Worm (Caenorhabditis elegans) whole organism, L4 larva: Measurements from ENCODE around the gene F10C2.7.
A peak's percentile ranks its signal among the peaks of the same experiment; 100 is the strongest.

Experiments used
- F37D6.2 ChIP-seq: sonication (generic microtip); optimal IDR thresholded peaks from 2 replicates; lab custom pipeline; 2016; ENCODE audit warnings: mild to moderate bottlenecking, missing genetic modification characterization, missing compliant biosample characterization
- R02D3.7 ChIP-seq: fragments of 150-350 bp; sonication (generic microtip); optimal IDR thresholded peaks from 3 replicates; lab custom pipeline; 2014; ENCODE audit warnings: missing biosample characterization, missing genetic modification characterization
- T20F7.1 ChIP-seq: fragments of 200-800 bp; sonication (Bioruptor generic); optimal IDR thresholded peaks from 2 replicates; lab custom pipeline; 2018; ENCODE audit warnings: mild to moderate bottlenecking, missing genetic modification characterization, missing compliant biosample characterization
- T26A8.4 ChIP-seq: fragments of 200-800 bp; sonication (Bioruptor generic); IDR thresholded peaks from 2 replicates; pipeline ENCODE4 v1.3.6; 2022; ENCODE audit warnings: missing genetic modification characterization, missing compliant biosample characterization
- Y75B8A.6 ChIP-seq: fragments of 200-800 bp; sonication (Bioruptor generic); IDR thresholded peaks from 2 replicates; pipeline ENCODE4 v1.3.6; 2022; ENCODE audit warnings: missing genetic modification reagents, missing genetic modification characterization, missing compliant biosample characterization
- aha-1 ChIP-seq: fragments of 150-350 bp; peaks from one replicate; lab custom pipeline; 2014; ENCODE audit warnings: missing biosample characterization, missing genetic modification characterization
- aly-2 ChIP-seq: sonication (generic microtip); optimal IDR thresholded peaks from 2 replicates; lab custom pipeline; 2018; ENCODE audit warnings: missing biosample characterization, missing genetic modification characterization
- arid-1 ChIP-seq: fragments of 200-800 bp; sonication (Bioruptor generic); conservative IDR thresholded peaks from 2 replicates; pipeline ENCODE4 v1.3.6; 2022; ENCODE audit warnings: missing genetic modification reagents, missing genetic modification characterization, missing compliant biosample characterization
- ceh-28 ChIP-seq: fragments of 150-350 bp; optimal IDR thresholded peaks from 2 replicates; lab custom pipeline; 2014; ENCODE audit warnings: missing biosample characterization, missing genetic modification reagents, missing genetic modification characterization
- ces-1 ChIP-seq: fragments of 150-350 bp; sonication (generic microtip); optimal IDR thresholded peaks from 4 replicates; lab custom pipeline; 2014; ENCODE audit warnings: missing biosample characterization, missing genetic modification reagents, missing genetic modification characterization
- ctbp-1 ChIP-seq: fragments of 200-800 bp; sonication (Bioruptor generic); IDR thresholded peaks from 2 replicates; pipeline ENCODE4 v1.3.6; 2022; ENCODE audit warnings: missing genetic modification reagents, missing genetic modification characterization, missing compliant biosample characterization
- daf-8 ChIP-seq: fragments of 200-800 bp; sonication (Bioruptor generic); IDR thresholded peaks from 2 replicates; pipeline ENCODE4 v1.3.6; 2022; ENCODE audit warnings: missing genetic modification characterization, missing compliant biosample characterization
- dmd-6 ChIP-seq: fragments of 200-800 bp; sonication (Bioruptor generic); IDR thresholded peaks from 2 replicates; pipeline ENCODE4 v1.3.6; 2022; ENCODE audit warnings: missing genetic modification reagents, missing genetic modification characterization, missing compliant biosample characterization
- dve-1 ChIP-seq: sonication (generic microtip); optimal IDR thresholded peaks from 2 replicates; lab custom pipeline; 2017; ENCODE audit warnings: antibody characterized with exemption, mild to moderate bottlenecking, missing genetic modification characterization, missing compliant biosample characterization; ENCODE audit not compliant: insufficient read depth
- egl-43 ChIP-seq: fragments of 200-800 bp; sonication (Bioruptor generic); IDR thresholded peaks from 2 replicates; pipeline ENCODE4 v1.3.6; 2022; ENCODE audit warnings: missing genetic modification reagents, missing genetic modification characterization, missing compliant biosample characterization
- fkh-10 ChIP-seq: fragments of 150-350 bp; optimal IDR thresholded peaks from 2 replicates; lab custom pipeline; 2014; ENCODE audit warnings: missing biosample characterization, missing genetic modification reagents, missing genetic modification characterization
- gei-8 ChIP-seq: fragments of 200-800 bp; sonication (Bioruptor generic); optimal IDR thresholded peaks from 2 replicates; lab custom pipeline; 2018; ENCODE audit warnings: mild to moderate bottlenecking, missing genetic modification characterization, missing compliant biosample characterization
- hif-1 ChIP-seq, 2 experiments: sonication (generic microtip); optimal IDR thresholded peaks; 2 replicates each; lab custom pipeline; 2016 to 2017; ENCODE audit warnings: missing compliant biosample characterization in 2 of 2, missing genetic modification characterization in 2 of 2, missing genetic modification reagents in 2 of 2, missing genotype in 2 of 2, mild to moderate bottlenecking in 1 of 2
- hlh-11 ChIP-seq: fragments of 200-800 bp; sonication (Bioruptor generic); optimal IDR thresholded peaks from 2 replicates; lab custom pipeline; 2018; ENCODE audit warnings: mild to moderate bottlenecking, missing genetic modification characterization, missing compliant biosample characterization
- hlh-30 ChIP-seq: sonication (generic microtip); optimal IDR thresholded peaks from 2 replicates; lab custom pipeline; 2017; ENCODE audit warnings: antibody characterized with exemption, mild to moderate bottlenecking, missing genetic modification characterization, missing compliant biosample characterization; ENCODE audit not compliant: insufficient read depth
- lin-1 ChIP-seq: fragments of 200-800 bp; sonication (Bioruptor generic); IDR thresholded peaks from 2 replicates; pipeline ENCODE4 v1.3.6; 2022; ENCODE audit warnings: missing genetic modification reagents, missing genetic modification characterization, missing compliant biosample characterization
- lin-29 ChIP-seq: fragments of 200-800 bp; sonication (Bioruptor generic); IDR thresholded peaks from 2 replicates; pipeline ENCODE4 v1.3.6; 2022; ENCODE audit warnings: missing genetic modification reagents, missing genetic modification characterization, missing compliant biosample characterization
- lin-38 ChIP-seq: fragments of 200-800 bp; sonication (Bioruptor generic); IDR thresholded peaks from 2 replicates; pipeline ENCODE4 v1.3.6; 2022; ENCODE audit warnings: missing genetic modification reagents, missing genetic modification characterization, missing compliant biosample characterization
- lsy-2 ChIP-seq, 2 experiments: fragments of 150-350 bp in 1 of 2; sonication (generic microtip) in 1 of 2; optimal IDR thresholded peaks; 2 replicates each; lab custom pipeline; 2014 to 2017; ENCODE audit warnings: missing biosample characterization in 2 of 2, missing genetic modification characterization in 2 of 2
- madf-5 ChIP-seq, 2 experiments: fragments of 200-800 bp; sonication (Bioruptor generic); IDR thresholded peaks; 2 replicates each; pipeline ENCODE4 v1.3.6; 2022; ENCODE audit warnings: missing compliant biosample characterization in 2 of 2, missing genetic modification characterization in 2 of 2
- mdl-1 ChIP-seq, 2 experiments: fragments of 150-350 bp in 1 of 2; sonication (generic microtip) in 1 of 2; optimal IDR thresholded peaks; 2 replicates each; lab custom pipeline; 2014 to 2017; ENCODE audit warnings: missing biosample characterization in 2 of 2, missing genetic modification characterization in 2 of 2
- mdt-29 ChIP-seq: fragments of 200-800 bp; sonication (Bioruptor generic); IDR thresholded peaks from 2 replicates; pipeline ENCODE4 v1.3.6; 2022; ENCODE audit warnings: missing genetic modification reagents, missing genetic modification characterization, missing compliant biosample characterization
- mxl-3 ChIP-seq: fragments of 200-800 bp; sonication (Bioruptor generic); optimal IDR thresholded peaks from 2 replicates; lab custom pipeline; 2018; ENCODE audit warnings: mild to moderate bottlenecking, missing genetic modification characterization, missing compliant biosample characterization
- nhr-111 ChIP-seq: fragments of 200-800 bp; sonication (Bioruptor generic); optimal IDR thresholded peaks from 2 replicates; lab custom pipeline; 2018; ENCODE audit warnings: mild to moderate bottlenecking, missing genetic modification characterization, missing compliant biosample characterization
- nhr-25 ChIP-seq: sonication (generic microtip); optimal IDR thresholded peaks from 2 replicates; lab custom pipeline; 2017; ENCODE audit warnings: missing genetic modification characterization, mild to moderate bottlenecking, missing compliant biosample characterization, antibody characterized with exemption, moderate library complexity, borderline replicate concordance; ENCODE audit not compliant: insufficient read depth
- nhr-28 ChIP-seq: fragments of 150-350 bp; optimal IDR thresholded peaks from 2 replicates; lab custom pipeline; 2014; ENCODE audit warnings: missing biosample characterization, missing genetic modification characterization
- nhr-6 ChIP-seq: fragments of 150-350 bp; optimal IDR thresholded peaks from 2 replicates; lab custom pipeline; 2014; ENCODE audit warnings: missing biosample characterization, missing genetic modification characterization
- nhr-76 ChIP-seq: fragments of 150-350 bp; optimal IDR thresholded peaks from 2 replicates; lab custom pipeline; 2014; ENCODE audit warnings: missing biosample characterization, missing genetic modification characterization
- nhr-77 ChIP-seq: fragments of 150-350 bp; optimal IDR thresholded peaks from 2 replicates; lab custom pipeline; 2014; ENCODE audit warnings: missing biosample characterization, missing genetic modification characterization
- rbr-2 ChIP-seq: sonication (generic microtip); optimal IDR thresholded peaks from 2 replicates; lab custom pipeline; 2016; ENCODE audit warnings: missing genotype, missing genetic modification characterization, missing compliant biosample characterization
- sdz-12 ChIP-seq: fragments of 200-800 bp; sonication (Bioruptor generic); optimal IDR thresholded peaks from 2 replicates; lab custom pipeline; 2018; ENCODE audit warnings: mild to moderate bottlenecking, missing genetic modification characterization, missing compliant biosample characterization
- snpc-4 ChIP-seq: fragments of 150-350 bp; optimal IDR thresholded peaks from 2 replicates; lab custom pipeline; 2014; ENCODE audit warnings: missing biosample characterization, missing genetic modification characterization
- spr-3 ChIP-seq: fragments of 200-800 bp; sonication (Bioruptor generic); optimal IDR thresholded peaks from 2 replicates; lab custom pipeline; 2018; ENCODE audit warnings: mild to moderate bottlenecking, missing genetic modification characterization, missing compliant biosample characterization
- tag-97 ChIP-seq: fragments of 200-800 bp; sonication (Bioruptor generic); IDR thresholded peaks from 2 replicates; pipeline ENCODE4 v1.3.6; 2022; ENCODE audit warnings: missing genetic modification characterization, missing compliant biosample characterization
- unc-130 ChIP-seq: sonication (generic microtip); optimal IDR thresholded peaks from 2 replicates; lab custom pipeline; 2016; ENCODE audit warnings: missing genetic modification reagents, missing genetic modification characterization, missing compliant biosample characterization
- unc-62 ChIP-seq, 3 experiments: fragments of 150-350 bp in 1 of 3; sonication (generic microtip); optimal IDR thresholded peaks in 2 of 3; peaks in 1 of 3; 1 replicate in 1 of 3; 2 replicates in 2 of 3; lab custom pipeline; 2014 to 2017; ENCODE audit warnings: missing biosample characterization in 3 of 3, missing genetic modification characterization in 3 of 3, missing genetic modification reagents in 3 of 3, missing genotype in 1 of 3

The F10C2.7 gene

DNA sequence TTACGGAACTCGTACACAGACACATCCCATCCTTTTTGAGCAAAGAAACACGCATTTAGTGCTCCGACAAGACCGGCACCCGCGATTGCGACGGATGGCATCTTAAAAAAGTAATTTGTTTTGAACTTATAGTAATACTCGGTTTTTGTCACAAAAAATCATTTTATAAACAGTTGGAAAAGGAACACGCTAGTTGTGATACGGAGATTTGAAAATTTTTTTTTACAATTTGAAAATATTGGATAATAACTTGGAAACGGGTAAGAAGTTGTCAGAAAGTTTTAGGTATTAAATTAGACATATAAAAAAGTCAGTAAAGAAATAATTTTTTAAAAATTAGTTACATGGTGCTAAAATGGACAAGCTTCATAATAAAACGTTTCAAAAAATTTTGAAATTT is 16.7 kb downstream of the F10C2.7 start, which contains the start of gene kmo-1:
Gene kmo-1 (minus strand): TSS at position 101 of the 400 bp plus-strand sequence.
- TF ChIP-seq ces-1 (GFP tag; lab: Kevin White, UChicago) (no peak), unc-130 (GFP tag; lab: Kevin White, UChicago) (no peak), nhr-111 (GFP tag; lab: Kevin White, UChicago) (no peak), tag-97 (no peak), fkh-10 (GFP tag; lab: Kevin White, UChicago) (no peak), R02D3.7 (tag; lab: Kevin White, UChicago) (no peak), rbr-2 (tag; lab: Kevin White, UChicago) (no peak), daf-8 (no peak), gei-8 (GFP tag; lab: Kevin White, UChicago) (no peak), spr-3 (GFP tag; lab: Kevin White, UChicago) (no peak), dve-1 (tag; lab: Kevin White, UChicago) (no peak), T26A8.4 (GFP tag; lab: Robert Waterston, UW) (no peak), nhr-77 (tag; lab: Kevin White, UChicago) (no peak), mdl-1 (tag; optimal IDR thresholded peaks at IDR 0.05; lab: Kevin White, UChicago) (no peak)

DNA sequence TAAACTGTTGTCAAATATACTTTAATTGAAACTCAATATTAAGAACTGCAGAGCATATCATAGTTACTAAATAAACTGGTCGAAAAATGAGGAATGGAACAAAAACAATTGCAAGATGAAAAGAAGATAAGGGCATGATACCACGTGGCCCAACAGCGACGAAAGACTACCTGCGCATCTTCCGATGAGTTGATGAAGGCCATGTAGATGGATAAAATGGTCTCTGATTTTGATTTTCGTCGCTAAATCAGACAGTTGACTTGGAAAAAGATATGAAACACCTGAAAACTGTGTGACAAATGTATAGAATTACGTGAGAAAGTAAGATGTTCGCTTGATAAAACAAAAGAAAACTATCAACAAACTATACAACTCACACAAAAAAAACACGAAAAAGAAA is 17.8 kb downstream of the F10C2.7 start:
- TF ChIP-seq ceh-28 (tag; lab: Kevin White, UChicago): no peak
- no peak for TF ChIP-seq daf-8
- TF ChIP-seq mxl-3: peak; percentile 83
- no peak for TF ChIP-seq F37D6.2 (tag; lab: Kevin White, UChicago)
- TF ChIP-seq nhr-111 (GFP tag; lab: Kevin White, UChicago): no peak
- peak; percentile 46 for TF ChIP-seq aha-1 (tag; lab: Kevin White, UChicago)
- TF ChIP-seq hlh-30 (tag; lab: Kevin White, UChicago): peak; percentile 81
- TF ChIP-seq nhr-6: no peak
- TF ChIP-seq lin-38: no peak
- TF ChIP-seq dmd-6 (GFP tag; lab: Robert Waterston, UW): peak; percentile 32; the same call in 1 of the 2 replicates
- TF ChIP-seq nhr-25: peak; percentile 65
- peak; percentile 14 to 70 for TF ChIP-seq mdl-1 (tag; optimal IDR thresholded peaks at IDR 0.05; lab: Kevin White, UChicago)
- TF ChIP-seq unc-62 (GFP tag; optimal IDR thresholded peaks at IDR 0.05 in 1 of 2; lab: Kevin White, UChicago): peak in 1 of 2 experiments; percentile 3
- no peak for TF ChIP-seq unc-62 (tag; optimal IDR thresholded peaks at IDR 0.05; lab: Kevin White, UChicago)
- peak; percentile 62 for TF ChIP-seq nhr-28 (tag; lab: Kevin White, UChicago)
- TF ChIP-seq hlh-11 (tag; lab: Kevin White, UChicago): peak; percentile 45

DNA sequence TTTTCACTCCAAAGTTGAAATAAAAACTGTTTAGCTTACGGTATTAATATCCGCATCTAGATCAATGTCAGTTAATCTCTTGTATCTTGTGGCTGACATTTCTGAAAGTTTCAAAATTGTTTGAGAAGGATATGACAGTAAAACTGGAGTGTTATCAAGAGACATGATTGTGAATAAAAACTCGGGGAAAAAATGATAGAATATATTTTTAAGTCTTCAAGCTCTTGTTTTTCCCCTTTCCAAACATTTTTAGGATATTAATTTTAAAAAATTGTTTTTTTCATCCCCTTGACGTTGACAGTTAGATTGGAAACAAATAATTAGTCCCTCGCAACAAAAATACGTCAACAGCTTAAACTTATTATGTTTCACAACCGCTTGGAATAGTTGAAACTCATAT is 21.2 kb downstream of the F10C2.7 start, which contains the start of gene R07B7.6:
Gene R07B7.6 (minus strand): TSS at position 101 of the 400 bp plus-strand sequence.
- no peak for TF ChIP-seq nhr-76 (tag; lab: Kevin White, UChicago)
- TF ChIP-seq arid-1 (GFP tag; lab: Robert Waterston, UW): no peak
- no peak for TF ChIP-seq egl-43
- TF ChIP-seq ctbp-1 (GFP tag; lab: Robert Waterston, UW): no peak
- no peak for TF ChIP-seq sdz-12 (GFP tag; lab: Kevin White, UChicago)
- TF ChIP-seq lin-29 (GFP tag; lab: Robert Waterston, UW): no peak
- no peak for TF ChIP-seq dve-1 (tag; lab: Kevin White, UChicago)
- TF ChIP-seq aly-2 (tag; lab: Kevin White, UChicago): no peak
- no peak for TF ChIP-seq hlh-11 (tag; lab: Kevin White, UChicago)
- TF ChIP-seq lsy-2 (tag; optimal IDR thresholded peaks at IDR 0.05; lab: Kevin White, UChicago): no peak
- no peak for TF ChIP-seq aha-1 (tag; lab: Kevin White, UChicago)
- TF ChIP-seq snpc-4 (tag; lab: Kevin White, UChicago): no peak
- TF ChIP-seq T20F7.1 (GFP tag; lab: Kevin White, UChicago): no peak
- no peak for TF ChIP-seq Y75B8A.6
- TF ChIP-seq dmd-6 (GFP tag; lab: Robert Waterston, UW): no peak
- no peak for TF ChIP-seq mdt-29 (GFP tag; lab: Robert Waterston, UW)
- no peak for TF ChIP-seq hif-1 (tag; optimal IDR thresholded peaks at IDR 0.05; lab: Kevin White, UChicago)
- TF ChIP-seq lin-1 (GFP tag; lab: Robert Waterston, UW): no peak
- no peak for TF ChIP-seq madf-5 (GFP tag; IDR thresholded peaks at IDR 0.05; lab: Robert Waterston, UW)
